Fruit fly (Drosophila melanogaster) whole organism, embryonic: ENCODE measurements around the gene velo.

ENCODE experiments used
- ATbp ChIP-seq: fragments of 200-800 bp; sonication (Bioruptor generic); optimal IDR thresholded peaks from 2 replicates; lab custom pipeline; 2017; ENCODE audit warnings: missing biosample characterization, mild to moderate bottlenecking, missing genetic modification characterization, missing genetic modification reagents
- Abd-B ChIP-seq: fragments of 200-800 bp; sonication (Bioruptor generic); optimal IDR thresholded peaks from 2 replicates; lab custom pipeline; 2018; ENCODE audit warnings: missing biosample characterization, mild to moderate bottlenecking, missing genetic modification characterization, moderate library complexity
- Bdp1 ChIP-seq: fragments of 200-800 bp; sonication (Bioruptor generic); optimal IDR thresholded peaks from 3 replicates; lab custom pipeline; 2016; ENCODE audit warnings: missing biosample characterization, missing genetic modification characterization
- CG10543 ChIP-seq: fragments of 200-800 bp; sonication (Bioruptor generic); optimal IDR thresholded peaks from 3 replicates; lab custom pipeline; 2017; ENCODE audit warnings: missing biosample characterization, mild to moderate bottlenecking, missing genetic modification characterization, moderate library complexity
- CG11723 ChIP-seq: fragments of 200-800 bp; sonication (Bioruptor generic); optimal IDR thresholded peaks from 2 replicates; lab custom pipeline; 2017; ENCODE audit warnings: missing biosample characterization, mild to moderate bottlenecking, missing genetic modification characterization
- CG12104 ChIP-seq: fragments of 200-800 bp; sonication (Bioruptor generic); optimal IDR thresholded peaks from 3 replicates; lab custom pipeline; 2016; ENCODE audit warnings: missing biosample characterization, missing genetic modification characterization
- CG12391 ChIP-seq: fragments of 200-800 bp; sonication (Bioruptor generic); optimal IDR thresholded peaks from 3 replicates; lab custom pipeline; 2018; ENCODE audit warnings: missing biosample characterization, mild to moderate bottlenecking, missing genetic modification characterization, moderate library complexity
- CG15601 ChIP-seq: fragments of 200-800 bp; sonication (Bioruptor generic); optimal IDR thresholded peaks from 3 replicates; lab custom pipeline; 2019; ENCODE audit warnings: missing biosample characterization, mild to moderate bottlenecking, missing genetic modification characterization, moderate library complexity
- CG1602 ChIP-seq: fragments of 200-800 bp; sonication (Bioruptor generic); optimal IDR thresholded peaks from 3 replicates; lab custom pipeline; 2016; ENCODE audit warnings: missing biosample characterization, missing genetic modification characterization
- CG16779 ChIP-seq: fragments of 200-800 bp; sonication (Bioruptor generic); IDR thresholded peaks from 2 replicates; pipeline ENCODE4 v1.3.6; 2022; ENCODE audit warnings: missing biosample characterization, missing genetic modification characterization
- CG16815 ChIP-seq: fragments of 200-800 bp; sonication (Bioruptor generic); optimal IDR thresholded peaks from 3 replicates; lab custom pipeline; 2017; ENCODE audit warnings: missing biosample characterization, mild to moderate bottlenecking, missing genetic modification characterization
- CG17361 ChIP-seq: fragments of 200-800 bp; sonication (Bioruptor generic); IDR thresholded peaks from 3 replicates; pipeline ENCODE4 v1.3.6; 2022; ENCODE audit warnings: missing biosample characterization, missing genetic modification characterization
- CG1832 ChIP-seq: fragments of 200-800 bp; sonication (Bioruptor generic); optimal IDR thresholded peaks from 2 replicates; lab custom pipeline; 2017; ENCODE audit warnings: missing biosample characterization, mild to moderate bottlenecking, missing genetic modification characterization, inconsistent platforms
- CG18476 ChIP-seq: fragments of 200-800 bp; sonication (Bioruptor generic); optimal IDR thresholded peaks from 2 replicates; lab custom pipeline; 2016; ENCODE audit warnings: missing biosample characterization, mild to moderate bottlenecking, missing genetic modification characterization
- CG30403 ChIP-seq: fragments of 200-800 bp; sonication (Bioruptor generic); optimal IDR thresholded peaks from 3 replicates; lab custom pipeline; 2016; ENCODE audit warnings: missing biosample characterization, missing genetic modification characterization
- CG30431 ChIP-seq: fragments of 200-800 bp; sonication (Bioruptor generic); optimal IDR thresholded peaks from 2 replicates; lab custom pipeline; 2017; ENCODE audit warnings: missing biosample characterization, missing genetic modification characterization
- CG33557 ChIP-seq: fragments of 200-800 bp; sonication (Bioruptor generic); optimal IDR thresholded peaks from 2 replicates; lab custom pipeline; 2019; ENCODE audit warnings: missing biosample characterization, mild to moderate bottlenecking, missing genetic modification characterization, moderate library complexity
- CG34422 ChIP-seq: fragments of 200-800 bp; sonication (Bioruptor generic); IDR thresholded peaks from 3 replicates; pipeline ENCODE4 v1.3.6; 2022; ENCODE audit warnings: missing biosample characterization, missing genetic modification characterization
- CG3726 ChIP-seq: fragments of 200-800 bp; sonication (Bioruptor generic); IDR thresholded peaks from 3 replicates; pipeline ENCODE4, ENCODE4 v1.3.6; 2022; ENCODE audit warnings: missing biosample characterization, missing genetic modification characterization
- CG42726 ChIP-seq: fragments of 200-800 bp; sonication (Bioruptor generic); IDR thresholded peaks from 2 replicates; pipeline ENCODE4 v1.3.6; 2022; ENCODE audit warnings: missing biosample characterization, missing genetic modification characterization; ENCODE audit not compliant: partially characterized antibody
- CG7556 ChIP-seq: fragments of 200-800 bp; sonication (Bioruptor generic); optimal IDR thresholded peaks from 2 replicates; lab custom pipeline; 2017; ENCODE audit warnings: missing biosample characterization, mild to moderate bottlenecking, missing genetic modification characterization
- CG7786 ChIP-seq: fragments of 200-800 bp; sonication (Bioruptor generic); optimal IDR thresholded peaks from 2 replicates; lab custom pipeline; 2016; ENCODE audit warnings: missing biosample characterization, missing genetic modification characterization
- CG7928 ChIP-seq: fragments of 200-800 bp; sonication (Bioruptor generic); optimal IDR thresholded peaks from 2 replicates; lab custom pipeline; 2017; ENCODE audit warnings: missing biosample characterization, mild to moderate bottlenecking, missing genetic modification characterization
- CkIIα-i1 ChIP-seq: fragments of 200-800 bp; sonication (Bioruptor generic); IDR thresholded peaks from 2 replicates; pipeline ENCODE4 v1.3.6; 2022; ENCODE audit warnings: missing biosample characterization, missing genetic modification characterization
- D19B ChIP-seq: fragments of 200-800 bp; sonication (Bioruptor generic); optimal IDR thresholded peaks from 2 replicates; lab custom pipeline; 2017; ENCODE audit warnings: missing biosample characterization, mild to moderate bottlenecking, missing genetic modification characterization
- Deaf1 ChIP-seq: fragments of 200-800 bp; optimal IDR thresholded peaks from 3 replicates; lab custom pipeline; 2019; ENCODE audit warnings: missing biosample characterization, mild to moderate bottlenecking, missing genetic modification characterization, moderate library complexity
- Drgx ChIP-seq: fragments of 200-800 bp; sonication (Bioruptor generic); IDR thresholded peaks from 2 replicates; pipeline ENCODE4 v1.3.6; 2022; ENCODE audit warnings: missing biosample characterization, missing genetic modification characterization
- Gug ChIP-seq: fragments of 200-800 bp; sonication (Bioruptor generic); IDR thresholded peaks from 4 replicates; pipeline ENCODE4 v1.3.6; 2022; ENCODE audit warnings: missing biosample characterization, missing genetic modification characterization
- Hr3 ChIP-seq: fragments of 200-800 bp; sonication (Bioruptor generic); optimal IDR thresholded peaks from 3 replicates; lab custom pipeline; 2016; ENCODE audit warnings: missing biosample characterization, missing genetic modification characterization
- Poxn ChIP-seq: fragments of 200-800 bp; sonication (Bioruptor generic); IDR thresholded peaks from 2 replicates; pipeline ENCODE4 v1.3.6; 2022; ENCODE audit warnings: missing biosample characterization, missing genetic modification characterization
- Ptx1 ChIP-seq: fragments of 200-800 bp; sonication (Bioruptor generic); IDR thresholded peaks from 2 replicates; pipeline ENCODE4 v1.3.6; 2022; ENCODE audit warnings: missing biosample characterization, missing genetic modification characterization
- YL-1 ChIP-seq: fragments of 200-800 bp; sonication (Bioruptor generic); optimal IDR thresholded peaks from 3 replicates; lab custom pipeline; 2017; ENCODE audit warnings: missing biosample characterization, mild to moderate bottlenecking, missing genetic modification characterization
- ara ChIP-seq: fragments of 200-800 bp; sonication (Bioruptor generic); IDR thresholded peaks from 2 replicates; pipeline ENCODE4 v1.3.6; 2022; ENCODE audit warnings: missing biosample characterization, missing genetic modification characterization
- az2 ChIP-seq: fragments of 200-800 bp; sonication (Bioruptor generic); optimal IDR thresholded peaks from 3 replicates; lab custom pipeline; 2016; ENCODE audit warnings: missing biosample characterization, missing genetic modification characterization
- dmrt11E ChIP-seq: fragments of 200-800 bp; sonication (Bioruptor generic); optimal IDR thresholded peaks from 3 replicates; lab custom pipeline; 2018; ENCODE audit warnings: missing biosample characterization, mild to moderate bottlenecking, missing genetic modification characterization, moderate library complexity
- fd3F ChIP-seq: fragments of 200-800 bp; sonication (Bioruptor generic); optimal IDR thresholded peaks from 2 replicates; lab custom pipeline; 2018; ENCODE audit warnings: missing biosample characterization, mild to moderate bottlenecking, missing genetic modification characterization, moderate library complexity
- fd96Cb ChIP-seq: fragments of 200-800 bp; sonication (Bioruptor generic); optimal IDR thresholded peaks from 2 replicates; lab custom pipeline; 2018; ENCODE audit warnings: missing biosample characterization, mild to moderate bottlenecking, missing genetic modification characterization, moderate library complexity
- gsb ChIP-seq: fragments of 200-800 bp; sonication (Bioruptor generic); IDR thresholded peaks from 2 replicates; pipeline ENCODE4 v1.3.6; 2022; ENCODE audit warnings: missing biosample characterization, missing genetic modification characterization
- gsb-n ChIP-seq: fragments of 200-800 bp; sonication (Bioruptor generic); optimal IDR thresholded peaks from 3 replicates; lab custom pipeline; 2018; ENCODE audit warnings: missing biosample characterization, mild to moderate bottlenecking, missing genetic modification characterization
- hkb ChIP-seq, 2 experiments: fragments of 200-800 bp in 1 of 2; fragments of >200 bp in 1 of 2; sonication (Bioruptor generic) in 1 of 2; IDR thresholded peaks in 1 of 2; optimal IDR thresholded peaks in 1 of 2; 2 replicates each; pipeline versions ENCODE4 v1.3.6 to Lab custom; 2017 to 2022; ENCODE audit warnings: missing biosample characterization in 1 of 2, missing genetic modification characterization in 1 of 2
- peb ChIP-seq: fragments of 200-800 bp; sonication (Bioruptor generic); IDR thresholded peaks from 2 replicates; pipeline ENCODE4 v1.3.6; 2022; ENCODE audit warnings: missing biosample characterization, missing genetic modification characterization
- pho ChIP-seq: fragments of 200-800 bp; sonication (Bioruptor generic); optimal IDR thresholded peaks from 2 replicates; lab custom pipeline; 2016; ENCODE audit warnings: missing biosample characterization, missing genetic modification characterization
- pzg ChIP-seq: fragments of 200-800 bp; sonication (Bioruptor generic); optimal IDR thresholded peaks from 3 replicates; lab custom pipeline; 2018; ENCODE audit warnings: missing biosample characterization, mild to moderate bottlenecking, missing genetic modification characterization, moderate library complexity
- row ChIP-seq: fragments of 200-800 bp; sonication (Bioruptor generic); IDR thresholded peaks from 3 replicates; pipeline ENCODE4 v1.3.6; 2022; ENCODE audit warnings: missing biosample characterization, missing genetic modification characterization
- sisA ChIP-seq: fragments of 200-800 bp; sonication (Bioruptor generic); IDR thresholded peaks from 2 replicates; pipeline ENCODE4 v1.3.6; 2022; ENCODE audit warnings: missing biosample characterization, missing genetic modification characterization
- slbo ChIP-seq: fragments of 200-800 bp; sonication (Bioruptor generic); IDR thresholded peaks from 2 replicates; pipeline ENCODE4 v1.3.6; 2022; ENCODE audit warnings: missing biosample characterization, missing genetic modification characterization
- vnd ChIP-seq: fragments of 200-800 bp; sonication (Bioruptor generic); IDR thresholded peaks from 3 replicates; pipeline ENCODE4 v1.3.6; 2022; ENCODE audit warnings: missing biosample characterization, missing genetic modification characterization; ENCODE audit not compliant: partially characterized antibody

velo gene

DNA sequence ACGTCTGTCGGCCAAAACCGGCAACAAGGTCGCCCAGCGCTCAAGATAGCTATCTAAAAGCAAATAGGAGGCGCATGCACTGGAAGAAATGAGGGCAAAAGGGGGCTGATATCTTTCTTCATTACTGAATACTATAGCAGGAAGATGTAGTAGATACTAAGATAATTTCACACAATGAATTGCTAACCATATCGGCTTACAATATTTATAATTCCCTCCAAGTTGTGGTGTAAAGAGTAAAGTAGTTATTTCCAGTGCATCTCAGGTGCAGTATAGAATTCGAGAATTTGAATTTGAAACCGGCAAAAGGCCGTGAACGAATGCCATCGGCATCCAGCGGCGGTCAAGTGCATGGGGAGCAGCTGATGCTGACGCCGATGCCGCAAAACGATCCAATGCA, 47.0 kb upstream of the velo start (continued):
- 0 out of 3 replicates have a peak, but pooled peaks have one; percentile 29 for TF ChIP-seq CG3726 (GFP tag; lab: Robert Waterston, UW)

DNA sequence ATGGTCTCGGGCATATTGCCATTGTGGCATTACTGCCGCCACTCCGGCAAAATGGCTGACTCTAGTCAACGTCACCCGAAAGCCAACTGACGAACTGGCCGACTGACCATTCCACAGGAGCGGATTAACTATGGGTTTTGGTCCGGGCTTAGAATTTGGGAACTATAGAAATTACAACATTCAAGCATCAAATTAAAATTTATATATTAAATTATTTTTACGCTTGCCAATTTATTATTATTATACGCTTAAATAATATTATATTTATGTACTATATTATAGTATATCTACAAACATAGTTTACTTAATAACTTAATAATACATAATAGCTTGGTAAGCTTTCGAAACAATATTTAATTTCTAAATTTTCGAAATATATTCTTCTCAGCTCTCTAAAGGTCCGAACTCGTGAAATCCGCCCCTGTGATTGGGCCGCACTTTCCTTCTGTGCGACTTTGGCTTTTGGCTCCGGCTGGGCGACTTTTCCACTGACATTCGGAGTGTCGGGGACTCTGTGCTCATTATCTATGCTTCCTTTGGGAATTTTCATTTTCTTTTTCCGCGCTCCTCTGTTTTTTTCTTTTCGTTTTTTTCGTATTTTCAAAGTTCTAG, 44.9 kb upstream of the velo start:
- TF ChIP-seq vnd: no peak
- TF ChIP-seq Bdp1 (GFP tag; lab: Kevin White, UChicago): no peak
- TF ChIP-seq CG3726 (GFP tag; lab: Robert Waterston, UW): no peak
- peak; percentile 49 for TF ChIP-seq row
- no peak for TF ChIP-seq Ptx1
- TF ChIP-seq Abd-B (GFP tag; lab: Kevin White, UChicago): peak; percentile 30
- TF ChIP-seq sisA (GFP tag; lab: Robert Waterston, UW): no peak
- peak; percentile 48 for TF ChIP-seq slbo
- TF ChIP-seq fd3F (GFP tag; lab: Kevin White, UChicago): no peak
- peak; percentile 17 for TF ChIP-seq CG10543 (GFP tag; lab: Kevin White, UChicago)
- no peak for TF ChIP-seq gsb-n (tag; lab: Kevin White, UChicago)
- 0 out of 2 replicates have a peak, but pooled peaks have one; percentile 12 for TF ChIP-seq Drgx (GFP tag; lab: Robert Waterston, UW)
- TF ChIP-seq CG42726 (GFP tag; lab: Robert Waterston, UW): no peak
- TF ChIP-seq CG12391: peak; percentile 50
- TF ChIP-seq Gug (GFP tag; lab: Robert Waterston, UW): no peak
- no peak for TF ChIP-seq pho (GFP tag; lab: Kevin White, UChicago)
- no peak for TF ChIP-seq ara
- TF ChIP-seq gsb: no peak
- TF ChIP-seq CG1832 (GFP tag; lab: Kevin White, UChicago): no peak
- no peak for TF ChIP-seq pzg (GFP tag; lab: Kevin White, UChicago)
- no peak for TF ChIP-seq CG34422 (GFP tag; lab: Robert Waterston, UW)
- TF ChIP-seq az2 (GFP tag; lab: Kevin White, UChicago): no peak
- TF ChIP-seq CG16815 (GFP tag; lab: Kevin White, UChicago): peak; percentile 0
- no peak for TF ChIP-seq YL-1
- TF ChIP-seq CG7786: no peak
- TF ChIP-seq CG17361: peak; percentile 59; the same call in 2 of the 3 replicates
- TF ChIP-seq CG30431 (GFP tag; lab: Kevin White, UChicago): peak; percentile 14
- TF ChIP-seq hkb (optimal IDR thresholded peaks at IDR 0.05; lab: Kevin White, UChicago): no peak
- TF ChIP-seq hkb (GFP tag; IDR thresholded peaks at IDR 0.05; lab: Robert Waterston, UW): 0 out of 2 replicates have a peak, but pooled peaks have one; percentile 29
- peak; percentile 18 for TF ChIP-seq Deaf1 (tag; lab: Kevin White, UChicago)
- no peak for TF ChIP-seq CG12104 (GFP tag; lab: Kevin White, UChicago)
- TF ChIP-seq CG11723 (GFP tag; lab: Kevin White, UChicago): peak; percentile 9
- no peak for TF ChIP-seq CG7928 (GFP tag; lab: Kevin White, UChicago)
- no peak for TF ChIP-seq D19B (GFP tag; lab: Kevin White, UChicago)
- TF ChIP-seq CG16779: no peak
- peak; percentile 40 for TF ChIP-seq CG33557 (GFP tag; lab: Kevin White, UChicago)
- TF ChIP-seq fd96Cb (tag; lab: Kevin White, UChicago): peak; percentile 39
- TF ChIP-seq CG30403: peak; percentile 39
- TF ChIP-seq CG1602: peak; percentile 36
- TF ChIP-seq Poxn (GFP tag; lab: Robert Waterston, UW): no peak
- TF ChIP-seq CG18476: no peak
- peak; percentile 6 for TF ChIP-seq ATbp
- TF ChIP-seq Hr3 (GFP tag; lab: Kevin White, UChicago): peak; percentile 2
- TF ChIP-seq CG7556 (GFP tag; lab: Kevin White, UChicago): peak; percentile 67
- TF ChIP-seq CkIIα-i1 (GFP tag; lab: Robert Waterston, UW): no peak
- peak; percentile 59 for TF ChIP-seq dmrt11E (tag; lab: Kevin White, UChicago)
- TF ChIP-seq peb: no peak
- peak; percentile 6 for TF ChIP-seq CG15601 (tag; lab: Kevin White, UChicago)
